Fruit fly (Drosophila melanogaster): Measurements from ENCODE around the gene poe.

The poe gene

dm6 chr2L:8104094-8104493 lies 32.7 kb upstream of the poe start (continued):
- no peak for TF ChIP-seq z (GFP tag; IDR thresholded peaks at IDR 0.05)
- TF ChIP-seq Med (GFP tag): peak; percentile 66
- TF ChIP-seq twi (tag; optimal IDR thresholded peaks at IDR 0.05): no peak
- TF ChIP-seq CG3726 (GFP tag; IDR thresholded peaks at IDR 0.05): no peak
- TF ChIP-seq Chrac-16 (GFP tag; optimal IDR thresholded peaks at IDR 0.05): no peak
- TF ChIP-seq YL-1 (GFP tag; optimal IDR thresholded peaks at IDR 0.05): no peak
- TF ChIP-seq CG7745 (tag; optimal IDR thresholded peaks at IDR 0.05): peak; percentile 50
- no peak for TF ChIP-seq ranshi (GFP tag; IDR thresholded peaks at IDR 0.05)
- TF ChIP-seq fd96Cb (tag; optimal IDR thresholded peaks at IDR 0.05): no peak
- no peak for TF ChIP-seq dysf (GFP tag; IDR thresholded peaks at IDR 0.05)
- no peak for TF ChIP-seq bigmax (GFP tag; optimal IDR thresholded peaks at IDR 0.05)
- TF ChIP-seq HLH3B (GFP tag; IDR thresholded peaks at IDR 0.05): no peak
- no peak for TF ChIP-seq D19A (tag; optimal IDR thresholded peaks at IDR 0.05)
- TF ChIP-seq ewg (GFP tag; optimal IDR thresholded peaks at IDR 0.05): no peak
- no peak for TF ChIP-seq Sox102F (GFP tag; optimal IDR thresholded peaks at IDR 0.05)
- TF ChIP-seq slou (GFP tag; optimal IDR thresholded peaks at IDR 0.05): no peak
- no peak for TF ChIP-seq bsh (GFP tag; optimal IDR thresholded peaks at IDR 0.05)
- TF ChIP-seq MBD-R2 (GFP tag; IDR thresholded peaks at IDR 0.05): 0 out of 2 replicates have a peak, but pooled peaks have one; percentile 8
- TF ChIP-seq Pdp1 (GFP tag; optimal IDR thresholded peaks at IDR 0.05): peak in 1 of 2 experiments; percentile 35
- no peak for TF ChIP-seq CG16813 (GFP tag; IDR thresholded peaks at IDR 0.05; ENCODE audit: partially characterized antibody)
- TF ChIP-seq CG11456 (GFP tag; IDR thresholded peaks at IDR 0.05): no peak
- no peak for TF ChIP-seq ham (GFP tag; IDR thresholded peaks at IDR 0.05)
- TF ChIP-seq sima (GFP tag; optimal IDR thresholded peaks at IDR 0.05): no peak
- no peak for TF ChIP-seq disco-r (GFP tag; optimal IDR thresholded peaks at IDR 0.05)
- TF ChIP-seq kni (GFP tag; optimal IDR thresholded peaks at IDR 0.05): peak; percentile 63
- no peak for TF ChIP-seq lilli (GFP tag; optimal IDR thresholded peaks at IDR 0.05)
- no peak for TF ChIP-seq zf30C (GFP tag; optimal IDR thresholded peaks at IDR 0.05)
- TF ChIP-seq Ets65A (GFP tag): no peak

dm6 chr2L:8103073-8103472 lies 31.6 kb upstream of the poe start:
- TF ChIP-seq Med (GFP tag) (peak; percentile 76), Trl (optimal IDR thresholded peaks at IDR 0.05) (peak; percentile 21 to 44), Trl (GFP tag; optimal IDR thresholded peaks at IDR 0.05) (no peak), CkIIα-i1 (GFP tag; IDR thresholded peaks at IDR 0.05) (0 out of 2 replicates have a peak, but pooled peaks have one; percentile 21), CG8478 (optimal IDR thresholded peaks at IDR 0.05) (peak; percentile 85), CG13296 (GFP tag; optimal IDR thresholded peaks at IDR 0.05) (no peak), Hr39 (optimal IDR thresholded peaks at IDR 0.05) (peak; percentile 100)

dm6 chr2L:8100489-8101352 lies 29.3 kb upstream of the poe start:
- TF ChIP-seq CG31441 (GFP tag; IDR thresholded peaks at IDR 0.05): 0 out of 2 replicates have a peak, but pooled peaks have one; percentile 38
- peak; percentile 8 for TF ChIP-seq kay (GFP tag; optimal IDR thresholded peaks at IDR 0.05)
- TF ChIP-seq Nf-YB (GFP tag; optimal IDR thresholded peaks at IDR 0.05): no peak
- peak; percentile 47; the same call in 2 of the 3 replicates for TF ChIP-seq row (GFP tag; IDR thresholded peaks at IDR 0.05)
- peak; percentile 38 for TF ChIP-seq CG3281 (GFP tag; optimal IDR thresholded peaks at IDR 0.05)
- TF ChIP-seq PHDP (tag; optimal IDR thresholded peaks at IDR 0.05): peak; percentile 45
- TF ChIP-seq Kr (GFP tag; optimal IDR thresholded peaks at IDR 0.05): peak; percentile 34
- TF ChIP-seq CG2678 (tag; optimal IDR thresholded peaks at IDR 0.05): peak; percentile 65
- TF ChIP-seq trem (tag; optimal IDR thresholded peaks at IDR 0.05): peak; percentile 2
- peak; percentile 32 for TF ChIP-seq odd (GFP tag; optimal IDR thresholded peaks at IDR 0.05)
- peak; percentile 31; the same call in 1 of the 3 replicates for TF ChIP-seq CG17361 (GFP tag; IDR thresholded peaks at IDR 0.05)
- TF ChIP-seq HmgZ (tag; optimal IDR thresholded peaks at IDR 0.05): peak; percentile 27
- TF ChIP-seq CG15269 (tag; optimal IDR thresholded peaks at IDR 0.05): peak; percentile 25
- TF ChIP-seq fd3F (GFP tag; optimal IDR thresholded peaks at IDR 0.05): peak; percentile 8
- peak; percentile 64 for TF ChIP-seq lab (GFP tag; optimal IDR thresholded peaks at IDR 0.05)
- TF ChIP-seq Lhr (GFP tag; optimal IDR thresholded peaks at IDR 0.05): no peak
